Fruit fly (Drosophila melanogaster) whole organism, embryonic: ENCODE measurements around the gene CG31832.

Experiments
- CG11504 ChIP-seq: fragments of 200-800 bp; sonication (Bioruptor generic); optimal IDR thresholded peaks from 3 replicates; lab custom pipeline; 2019; ENCODE audit warnings: missing biosample characterization, mild to moderate bottlenecking, missing genetic modification characterization, moderate library complexity
- CG12155 ChIP-seq: fragments of 200-800 bp; sonication (Bioruptor generic); optimal IDR thresholded peaks from 3 replicates; lab custom pipeline; 2016; ENCODE audit warnings: missing biosample characterization, missing genetic modification characterization
- CG12391 ChIP-seq: fragments of 200-800 bp; sonication (Bioruptor generic); optimal IDR thresholded peaks from 3 replicates; lab custom pipeline; 2018; ENCODE audit warnings: missing biosample characterization, mild to moderate bottlenecking, missing genetic modification characterization, moderate library complexity
- CG12659 ChIP-seq: fragments of 200-800 bp; sonication (Bioruptor generic); optimal IDR thresholded peaks from 3 replicates; lab custom pipeline; 2017; ENCODE audit warnings: mild to moderate bottlenecking, missing biosample characterization, missing genetic modification reagents, missing genetic modification characterization
- CG13424 ChIP-seq: fragments of 200-800 bp; sonication (Bioruptor generic); optimal IDR thresholded peaks from 2 replicates; lab custom pipeline; 2019; ENCODE audit warnings: missing biosample characterization, mild to moderate bottlenecking, missing genetic modification characterization, moderate library complexity
- CG15269 ChIP-seq: fragments of 200-800 bp; sonication (Bioruptor generic); optimal IDR thresholded peaks from 2 replicates; lab custom pipeline; 2018; ENCODE audit warnings: missing biosample characterization, mild to moderate bottlenecking, missing genetic modification characterization, moderate library complexity
- CG16815 ChIP-seq: fragments of 200-800 bp; sonication (Bioruptor generic); optimal IDR thresholded peaks from 3 replicates; lab custom pipeline; 2017; ENCODE audit warnings: missing biosample characterization, mild to moderate bottlenecking, missing genetic modification characterization
- CG17361 ChIP-seq: fragments of 200-800 bp; sonication (Bioruptor generic); IDR thresholded peaks from 3 replicates; pipeline ENCODE4 v1.3.6; 2022; ENCODE audit warnings: missing biosample characterization, missing genetic modification characterization
- CG17385 ChIP-seq: fragments of 200-800 bp; sonication (Bioruptor generic); optimal IDR thresholded peaks from 3 replicates; lab custom pipeline; 2018; ENCODE audit warnings: missing biosample characterization, mild to moderate bottlenecking, missing genetic modification characterization
- CG2120 ChIP-seq: fragments of 200-800 bp; sonication (Bioruptor generic); optimal IDR thresholded peaks from 3 replicates; lab custom pipeline; 2016; ENCODE audit warnings: missing biosample characterization, missing genetic modification characterization
- CG2199 ChIP-seq: fragments of 200-800 bp; sonication (Bioruptor generic); IDR thresholded peaks from 3 replicates; pipeline ENCODE4 v1.3.6; 2022; ENCODE audit warnings: missing biosample characterization, missing genetic modification characterization
- CG2678 ChIP-seq: fragments of 200-800 bp; sonication (Bioruptor generic); optimal IDR thresholded peaks from 3 replicates; lab custom pipeline; 2019; ENCODE audit warnings: missing biosample characterization, mild to moderate bottlenecking, missing genetic modification characterization, moderate library complexity
- CG30403 ChIP-seq: fragments of 200-800 bp; sonication (Bioruptor generic); optimal IDR thresholded peaks from 3 replicates; lab custom pipeline; 2016; ENCODE audit warnings: missing biosample characterization, missing genetic modification characterization
- CG4360 ChIP-seq: fragments of 200-800 bp; sonication (Bioruptor generic); IDR thresholded peaks from 2 replicates; pipeline ENCODE4 v1.3.6; 2022; ENCODE audit warnings: missing biosample characterization, missing genetic modification characterization
- CG5953 ChIP-seq: fragments of 200-800 bp; sonication (Bioruptor generic); IDR thresholded peaks from 2 replicates; pipeline ENCODE4 v1.3.6; 2022; ENCODE audit warnings: missing biosample characterization, missing genetic modification characterization
- CG7556 ChIP-seq: fragments of 200-800 bp; sonication (Bioruptor generic); optimal IDR thresholded peaks from 2 replicates; lab custom pipeline; 2017; ENCODE audit warnings: missing biosample characterization, mild to moderate bottlenecking, missing genetic modification characterization
- CG8388 ChIP-seq: fragments of 200-800 bp; sonication (Bioruptor generic); optimal IDR thresholded peaks from 2 replicates; lab custom pipeline; 2019; ENCODE audit warnings: missing biosample characterization, mild to moderate bottlenecking, missing genetic modification characterization, moderate library complexity
- CG8924 ChIP-seq: fragments of 200-800 bp; optimal IDR thresholded peaks from 3 replicates; lab custom pipeline; 2019; ENCODE audit warnings: missing biosample characterization, mild to moderate bottlenecking, missing genetic modification characterization, moderate library complexity
- CG9437 ChIP-seq: fragments of 200-800 bp; sonication (Bioruptor generic); optimal IDR thresholded peaks from 2 replicates; lab custom pipeline; 2018; ENCODE audit warnings: missing biosample characterization, mild to moderate bottlenecking, missing genetic modification characterization
- CG9932 ChIP-seq: fragments of 200-800 bp; sonication (Bioruptor generic); IDR thresholded peaks from 2 replicates; pipeline ENCODE4 v1.3.6; 2022; ENCODE audit warnings: missing biosample characterization, missing genetic modification characterization
- Chrac-16 ChIP-seq: fragments of 200-800 bp; sonication (Bioruptor generic); optimal IDR thresholded peaks from 3 replicates; lab custom pipeline; 2016; ENCODE audit warnings: missing biosample characterization, missing genetic modification characterization
- CoRest ChIP-seq: fragments of 200-800 bp; sonication (Bioruptor generic); optimal IDR thresholded peaks from 3 replicates; lab custom pipeline; 2018; ENCODE audit warnings: missing biosample characterization, mild to moderate bottlenecking, missing genetic modification characterization, moderate library complexity
- D19A ChIP-seq: fragments of 200-800 bp; optimal IDR thresholded peaks from 3 replicates; lab custom pipeline; 2019; ENCODE audit warnings: missing biosample characterization, mild to moderate bottlenecking, missing genetic modification characterization, moderate library complexity
- Hmr ChIP-seq: fragments of 200-800 bp; sonication (Bioruptor generic); optimal IDR thresholded peaks from 3 replicates; lab custom pipeline; 2017; ENCODE audit warnings: mild to moderate bottlenecking, missing biosample characterization, missing genetic modification reagents, missing genetic modification characterization
- Hr51 ChIP-seq, 2 experiments: fragments of 200-800 bp; sonication (Bioruptor generic); optimal IDR thresholded peaks; 2 replicates in 1 of 2; 3 replicates in 1 of 2; lab custom pipeline; 2016 to 2018; ENCODE audit warnings: missing biosample characterization in 2 of 2, missing genetic modification characterization in 2 of 2, mild to moderate bottlenecking in 1 of 2, moderate library complexity in 1 of 2
- Hsf ChIP-seq: fragments of 200-800 bp; sonication (Bioruptor generic); optimal IDR thresholded peaks from 3 replicates; lab custom pipeline; 2016; ENCODE audit warnings: missing biosample characterization, missing genetic modification characterization
- Kr ChIP-seq: fragments of 200-800 bp; sonication (Bioruptor generic); optimal IDR thresholded peaks from 2 replicates; lab custom pipeline; 2017; ENCODE audit warnings: missing biosample characterization, mild to moderate bottlenecking, missing genetic modification characterization
- Oli ChIP-seq: fragments of 200-800 bp; sonication (Bioruptor generic); optimal IDR thresholded peaks from 2 replicates; lab custom pipeline; 2018; ENCODE audit warnings: missing biosample characterization, mild to moderate bottlenecking, missing genetic modification characterization, moderate library complexity
- PHDP ChIP-seq: fragments of 200-800 bp; sonication (Bioruptor generic); optimal IDR thresholded peaks from 3 replicates; lab custom pipeline; 2018; ENCODE audit warnings: missing biosample characterization, mild to moderate bottlenecking, missing genetic modification characterization, moderate library complexity
- Sox100B ChIP-seq: fragments of 200-800 bp; sonication (Bioruptor generic); optimal IDR thresholded peaks from 3 replicates; lab custom pipeline; 2018; ENCODE audit warnings: missing biosample characterization, mild to moderate bottlenecking, missing genetic modification characterization
- Sox102F ChIP-seq: fragments of 200-800 bp; sonication (Bioruptor generic); optimal IDR thresholded peaks from 2 replicates; lab custom pipeline; 2018; ENCODE audit warnings: missing biosample characterization, mild to moderate bottlenecking, missing genetic modification characterization, moderate library complexity
- Ssrp ChIP-seq: fragments of 200-800 bp; sonication (Bioruptor generic); optimal IDR thresholded peaks from 2 replicates; lab custom pipeline; 2018; ENCODE audit warnings: missing biosample characterization, mild to moderate bottlenecking, missing genetic modification characterization, moderate library complexity
- Xbp1 ChIP-seq: fragments of 200-800 bp; sonication (Bioruptor generic); optimal IDR thresholded peaks from 3 replicates; lab custom pipeline; 2016; ENCODE audit warnings: missing biosample characterization, mild to moderate bottlenecking, missing genetic modification characterization
- bsh ChIP-seq, 2 experiments: fragments of 200-800 bp; sonication (Bioruptor generic); optimal IDR thresholded peaks; 2 replicates each; lab custom pipeline; 2017 to 2018; ENCODE audit warnings: mild to moderate bottlenecking in 2 of 2, missing biosample characterization in 2 of 2, missing genetic modification characterization in 2 of 2, moderate library complexity in 1 of 2
- dmrt99B ChIP-seq: fragments of 200-800 bp; sonication (Bioruptor generic); optimal IDR thresholded peaks from 2 replicates; lab custom pipeline; 2018; ENCODE audit warnings: missing biosample characterization, mild to moderate bottlenecking, missing genetic modification characterization, moderate library complexity
- fru ChIP-seq: fragments of >200 bp; optimal IDR thresholded peaks from 2 replicates; lab custom pipeline; 2017
- gem ChIP-seq: fragments of 200-800 bp; sonication (Bioruptor generic); optimal IDR thresholded peaks from 2 replicates; lab custom pipeline; 2019; ENCODE audit warnings: missing biosample characterization, mild to moderate bottlenecking, missing genetic modification characterization, moderate library complexity
- grau ChIP-seq: fragments of 200-800 bp; optimal IDR thresholded peaks from 3 replicates; lab custom pipeline; 2019; ENCODE audit warnings: missing biosample characterization, mild to moderate bottlenecking, missing genetic modification characterization, moderate library complexity
- lola ChIP-seq, 3 experiments: fragments of >200 bp in 2 of 3; fragments of 200-800 bp in 1 of 3; sonication (Bioruptor generic) in 1 of 3; optimal IDR thresholded peaks; 2 replicates each; lab custom pipeline; 2017 to 2019; ENCODE audit warnings: missing biosample characterization in 3 of 3, missing genetic modification characterization in 3 of 3, mild to moderate bottlenecking in 1 of 3, moderate library complexity in 1 of 3
- nmo ChIP-seq: fragments of 200-800 bp; sonication (Bioruptor generic); optimal IDR thresholded peaks from 2 replicates; lab custom pipeline; 2018; ENCODE audit warnings: missing biosample characterization, mild to moderate bottlenecking, missing genetic modification characterization, moderate library complexity
- row ChIP-seq: fragments of 200-800 bp; sonication (Bioruptor generic); IDR thresholded peaks from 3 replicates; pipeline ENCODE4 v1.3.6; 2022; ENCODE audit warnings: missing biosample characterization, missing genetic modification characterization
- salm ChIP-seq: fragments of 200-800 bp; sonication (Bioruptor generic); optimal IDR thresholded peaks from 2 replicates; lab custom pipeline; 2018; ENCODE audit warnings: missing biosample characterization, mild to moderate bottlenecking, missing genetic modification characterization
- sens ChIP-seq: fragments of 200-800 bp; sonication (Bioruptor generic); peaks from one replicate; lab custom pipeline; 2016; ENCODE audit warnings: missing biosample characterization, missing genetic modification characterization
- unpg ChIP-seq: fragments of 200-800 bp; sonication (Bioruptor generic); optimal IDR thresholded peaks from 3 replicates; lab custom pipeline; 2018; ENCODE audit warnings: missing biosample characterization, mild to moderate bottlenecking, missing genetic modification characterization, moderate library complexity
- vfl ChIP-seq: fragments of 200-800 bp; sonication (Bioruptor generic); optimal IDR thresholded peaks from 2 replicates; lab custom pipeline; 2016; ENCODE audit warnings: missing biosample characterization, missing genetic modification characterization
- wdn ChIP-seq: fragments of 200-800 bp; sonication (Bioruptor generic); IDR thresholded peaks from 2 replicates; pipeline ENCODE4 v1.3.6; 2022; ENCODE audit warnings: missing biosample characterization, missing genetic modification characterization

The CG31832 gene

dm6 chr2L:15066141-15066540 lies 34.6 kb upstream of the CG31832 start:
- peak; percentile 15; the same call in 1 of the 2 replicates for TF ChIP-seq CG9932 (GFP tag; lab: Robert Waterston, UW)
- TF ChIP-seq CG12659 (GFP tag; lab: Kevin White, UChicago) = peak; percentile 7
- TF ChIP-seq PHDP (tag; lab: Kevin White, UChicago) = peak; percentile 24
- peak; percentile 24 for TF ChIP-seq CG2678 (tag; lab: Kevin White, UChicago)
- TF ChIP-seq CG30403 (GFP tag; lab: Kevin White, UChicago) = peak; percentile 50
- TF ChIP-seq CG17385 (GFP tag; lab: Kevin White, UChicago) = peak; percentile 9
- no peak for TF ChIP-seq fru
- TF ChIP-seq Sox100B = peak; percentile 19
- TF ChIP-seq CG12391 (tag; lab: Kevin White, UChicago) = peak; percentile 19
- no peak for TF ChIP-seq Chrac-16
- no peak for TF ChIP-seq wdn (GFP tag; lab: Robert Waterston, UW)
- TF ChIP-seq nmo (GFP tag; lab: Kevin White, UChicago) = peak; percentile 5
- TF ChIP-seq gem (tag; lab: Kevin White, UChicago) = peak; percentile 61
- peak; percentile 0 for TF ChIP-seq CG12155
- TF ChIP-seq CG2199 (GFP tag; lab: Robert Waterston, UW) = 0 out of 3 replicates have a peak, but pooled peaks have one; percentile 4
- no peak for TF ChIP-seq Kr (GFP tag; lab: Kevin White, UChicago)
- TF ChIP-seq CG4360 (GFP tag; lab: Robert Waterston, UW) = no peak
- TF ChIP-seq CG7556 (GFP tag; lab: Kevin White, UChicago) = peak; percentile 24
- peak; percentile 30 for TF ChIP-seq CoRest (tag; lab: Kevin White, UChicago)
- TF ChIP-seq CG5953 = no peak
- TF ChIP-seq CG13424 = peak; percentile 45
- peak; percentile 23 for TF ChIP-seq Oli (tag; lab: Kevin White, UChicago)
- peak; percentile 52 for TF ChIP-seq grau (tag; lab: Kevin White, UChicago)
- peak; percentile 3 for TF ChIP-seq Hmr (GFP tag; lab: Kevin White, UChicago)
- peak; percentile 15 for TF ChIP-seq CG8388 (GFP tag; lab: Kevin White, UChicago)
- TF ChIP-seq CG9437 (GFP tag; lab: Kevin White, UChicago) = peak; percentile 13
- TF ChIP-seq vfl (GFP tag; lab: Kevin White, UChicago) = peak; percentile 18
- TF ChIP-seq dmrt99B (tag; lab: Kevin White, UChicago) = peak; percentile 24
- peak; percentile 1 for TF ChIP-seq Hsf (GFP tag; lab: Kevin White, UChicago)
- peak; percentile 23; the same call in 1 of the 3 replicates for TF ChIP-seq row
- peak; percentile 1 for TF ChIP-seq CG8924
- TF ChIP-seq CG15269 (tag; lab: Kevin White, UChicago) = peak; percentile 42
- peak; percentile 53 for TF ChIP-seq CG11504 (tag; lab: Kevin White, UChicago)
- peak in 1 of 3 experiments; percentile 14 for TF ChIP-seq lola (GFP tag; optimal IDR thresholded peaks at IDR 0.05; lab: Kevin White, UChicago)
- TF ChIP-seq Sox102F (GFP tag; lab: Kevin White, UChicago) = peak; percentile 38
- no peak for TF ChIP-seq salm
- peak; percentile 14 for TF ChIP-seq unpg (GFP tag; lab: Kevin White, UChicago)
- TF ChIP-seq CG2120 (GFP tag; lab: Kevin White, UChicago) = peak; percentile 17
- TF ChIP-seq Xbp1 (GFP tag; lab: Kevin White, UChicago) = peak; percentile 2
- TF ChIP-seq bsh (GFP tag; optimal IDR thresholded peaks at IDR 0.05; lab: Kevin White, UChicago) = peak in 1 of 2 experiments; percentile 1
- 0 out of 3 replicates have a peak, but pooled peaks have one; percentile 16 for TF ChIP-seq CG17361
- no peak for TF ChIP-seq CG16815 (GFP tag; lab: Kevin White, UChicago)
- TF ChIP-seq sens (GFP tag; lab: Kevin White, UChicago) = peak; percentile 43
- no peak for TF ChIP-seq D19A (tag; lab: Kevin White, UChicago)
- TF ChIP-seq Hr51 (GFP tag; optimal IDR thresholded peaks at IDR 0.05; lab: Kevin White, UChicago) = peak in 1 of 2 experiments; percentile 50
- TF ChIP-seq Ssrp (tag; lab: Kevin White, UChicago) = peak; percentile 42
- TF ChIP-seq, all 482 proteins: peak for 37
